1 fruit fly cellular context compared by ENCODE assay signal in genomic region chrX:8627171-8627570, dm6.
TF ChIP-seq lines count a peak whose summit lies in the region.

No protein-coding gene starts in this region.

TF ChIP-seq in whole organism, embryonic, 481 proteins besides CTCF, POLR2A, EP300 and RAD21 (continued from another document and continues in another):
- TF ChIP-seq MESR4 (GFP tag; optimal IDR thresholded peaks at IDR 0.05; lab: Kevin White, UChicago) (no peak), fd64A (GFP tag; optimal IDR thresholded peaks at IDR 0.05; lab: Kevin White, UChicago) (peak; percentile 70), CG30431 (GFP tag; optimal IDR thresholded peaks at IDR 0.05; lab: Kevin White, UChicago) (peak; percentile 58), NfI (GFP tag; optimal IDR thresholded peaks at IDR 0.05; lab: Kevin White, UChicago) (peak; percentile 20), Dfd (GFP tag; optimal IDR thresholded peaks at IDR 0.05; lab: Kevin White, UChicago) (no peak), org-1 (GFP tag; optimal IDR thresholded peaks at IDR 0.05; lab: Kevin White, UChicago) (peak; percentile 72), fru (optimal IDR thresholded peaks at IDR 0.05; lab: Kevin White, UChicago) (no peak), Blimp-1 (GFP tag; optimal IDR thresholded peaks at IDR 0.05; lab: Kevin White, UChicago) (peak; percentile 81), CG2875 (GFP tag; optimal IDR thresholded peaks at IDR 0.05; lab: Kevin White, UChicago) (peak; percentile 62), CG13894 (tag; optimal IDR thresholded peaks at IDR 0.05; lab: Kevin White, UChicago) (no peak), CG4424 (GFP tag; optimal IDR thresholded peaks at IDR 0.05; lab: Kevin White, UChicago) (peak; percentile 65), CG1529 (GFP tag; optimal IDR thresholded peaks at IDR 0.05; lab: Kevin White, UChicago) (peak; percentile 57), Awh (GFP tag; IDR thresholded peaks at IDR 0.05; lab: Robert Waterston, UW) (peak; percentile 62; the same call in 1 of the 2 replicates), run (tag; optimal IDR thresholded peaks at IDR 0.05; lab: Kevin White, UChicago) (no peak), esg (GFP tag; conservative IDR thresholded peaks at IDR 0.05; lab: Robert Waterston, UW) (peak; percentile 57), CG10959 (GFP tag; IDR thresholded peaks at IDR 0.05; lab: Robert Waterston, UW) (peak; percentile 84), Hey (tag; optimal IDR thresholded peaks at IDR 0.05; lab: Kevin White, UChicago) (no peak), CG17361 (GFP tag; IDR thresholded peaks at IDR 0.05; lab: Robert Waterston, UW) (peak; percentile 77), CG12236 (GFP tag; optimal IDR thresholded peaks at IDR 0.05; lab: Kevin White, UChicago) (peak; percentile 18), CG4404 (GFP tag; IDR thresholded peaks at IDR 0.05; lab: Robert Waterston, UW) (peak; percentile 77), CG6683 (GFP tag; optimal IDR thresholded peaks at IDR 0.05; lab: Kevin White, UChicago) (no peak), az2 (GFP tag; optimal IDR thresholded peaks at IDR 0.05; lab: Kevin White, UChicago) (peak; percentile 58), CG11093 (GFP tag; IDR thresholded peaks at IDR 0.05; lab: Robert Waterston, UW) (peak; percentile 35; the same call in 1 of the 3 replicates), ATbp (GFP tag; optimal IDR thresholded peaks at IDR 0.05; lab: Kevin White, UChicago) (peak; percentile 75), Atf-2 (GFP tag; optimal IDR thresholded peaks at IDR 0.05; lab: Kevin White, UChicago) (peak; percentile 25), ato (GFP tag; IDR thresholded peaks at IDR 0.05; lab: Robert Waterston, UW; ENCODE audit: partially characterized antibody) (no peak), Oaz (GFP tag; IDR thresholded peaks at IDR 0.05; lab: Robert Waterston, UW) (no peak), E2f1 (GFP tag; IDR thresholded peaks at IDR 0.05; lab: Robert Waterston, UW) (peak; percentile 70), lilli (GFP tag; optimal IDR thresholded peaks at IDR 0.05; lab: Kevin White, UChicago) (peak; percentile 59), lbe (GFP tag; optimal IDR thresholded peaks at IDR 0.05; lab: Kevin White, UChicago) (no peak), CG10979 (tag; optimal IDR thresholded peaks at IDR 0.05; lab: Kevin White, UChicago) (peak; percentile 88), CG4282 (GFP tag; optimal IDR thresholded peaks at IDR 0.05; lab: Kevin White, UChicago) (no peak), Six4 (GFP tag; optimal IDR thresholded peaks at IDR 0.05; lab: Kevin White, UChicago) (peak; percentile 18), CG1792 (GFP tag; optimal IDR thresholded peaks at IDR 0.05; lab: Kevin White, UChicago) (peak; percentile 42), CkIIα-i1 (GFP tag; IDR thresholded peaks at IDR 0.05; lab: Robert Waterston, UW) (no peak), Sry-δ (GFP tag; optimal IDR thresholded peaks at IDR 0.05; lab: Kevin White, UChicago) (peak; percentile 13), chif (GFP tag; optimal IDR thresholded peaks at IDR 0.05; lab: Kevin White, UChicago) (peak; percentile 49 to 78), dati (GFP tag; IDR thresholded peaks at IDR 0.05; lab: Robert Waterston, UW) (peak; percentile 63), NC2β (GFP tag; optimal IDR thresholded peaks at IDR 0.05; lab: Kevin White, UChicago) (peak; percentile 72), CG7357 (GFP tag; IDR thresholded peaks at IDR 0.05; lab: Robert Waterston, UW) (peak; percentile 47; the same call in 1 of the 3 replicates), CG7786 (GFP tag; optimal IDR thresholded peaks at IDR 0.05; lab: Kevin White, UChicago) (peak; percentile 50), cato (GFP tag; optimal IDR thresholded peaks at IDR 0.05; lab: Kevin White, UChicago; ENCODE audit: borderline replicate concordance) (peak; percentile 16), CG30020 (tag; optimal IDR thresholded peaks at IDR 0.05; lab: Kevin White, UChicago) (peak; percentile 12), Dbx (GFP tag; IDR thresholded peaks at IDR 0.05; lab: Robert Waterston, UW) (0 out of 3 replicates have a peak, but pooled peaks have one; percentile 24), Spps (tag; optimal IDR thresholded peaks at IDR 0.05; lab: Kevin White, UChicago) (peak; percentile 76), D19A (tag; optimal IDR thresholded peaks at IDR 0.05; lab: Kevin White, UChicago) (peak; percentile 75), CG4730 (GFP tag; IDR thresholded peaks at IDR 0.05; lab: Robert Waterston, UW) (peak; percentile 41; the same call in 1 of the 2 replicates), nau (GFP tag; optimal IDR thresholded peaks at IDR 0.05; lab: Kevin White, UChicago) (no peak), gem (tag; optimal IDR thresholded peaks at IDR 0.05; lab: Kevin White, UChicago) (peak; percentile 84), dysf (GFP tag; IDR thresholded peaks at IDR 0.05; lab: Robert Waterston, UW) (peak; percentile 71; the same call in 2 of the 3 replicates), hkb (optimal IDR thresholded peaks at IDR 0.05; lab: Kevin White, UChicago) (no peak), hkb (GFP tag; IDR thresholded peaks at IDR 0.05; lab: Robert Waterston, UW) (peak; percentile 71), trem (tag; optimal IDR thresholded peaks at IDR 0.05; lab: Kevin White, UChicago) (peak; percentile 62), CG17612 (GFP tag; IDR thresholded peaks at IDR 0.05; lab: Robert Waterston, UW) (0 out of 2 replicates have a peak, but pooled peaks have one; percentile 33), exex (tag; optimal IDR thresholded peaks at IDR 0.05; lab: Kevin White, UChicago) (no peak), dpn (GFP tag; optimal IDR thresholded peaks at IDR 0.05; lab: Kevin White, UChicago) (peak; percentile 51 to 60), CG7372 (GFP tag; IDR thresholded peaks at IDR 0.05; lab: Robert Waterston, UW) (peak; percentile 52), Tbp (GFP tag; optimal IDR thresholded peaks at IDR 0.05; lab: Kevin White, UChicago) (no peak), Ada2b (GFP tag; IDR thresholded peaks at IDR 0.05; lab: Robert Waterston, UW) (peak; percentile 43; the same call in 1 of the 2 replicates), pb (GFP tag; optimal IDR thresholded peaks at IDR 0.05; lab: Kevin White, UChicago) (peak; percentile 71), fd102C (GFP tag; optimal IDR thresholded peaks at IDR 0.05; lab: Kevin White, UChicago) (no peak), Side (GFP tag; optimal IDR thresholded peaks at IDR 0.05; lab: Kevin White, UChicago) (peak; percentile 80), CG16813 (GFP tag; IDR thresholded peaks at IDR 0.05; lab: Robert Waterston, UW; ENCODE audit: partially characterized antibody) (no peak), stwl (tag; optimal IDR thresholded peaks at IDR 0.05; lab: Kevin White, UChicago) (peak; percentile 10), CG17359 (tag; optimal IDR thresholded peaks at IDR 0.05; lab: Kevin White, UChicago) (peak; percentile 73), mld (GFP tag; IDR thresholded peaks at IDR 0.05; lab: Robert Waterston, UW; ENCODE audit: partially characterized antibody) (no peak), CG4707 (GFP tag; optimal IDR thresholded peaks at IDR 0.05; lab: Kevin White, UChicago) (peak; percentile 50), CG10462 (GFP tag; optimal IDR thresholded peaks at IDR 0.05; lab: Kevin White, UChicago) (peak; percentile 8), CG9437 (GFP tag; optimal IDR thresholded peaks at IDR 0.05; lab: Kevin White, UChicago) (peak; percentile 6), Ptx1 (GFP tag; IDR thresholded peaks at IDR 0.05; lab: Robert Waterston, UW) (peak; percentile 71), PHDP (tag; optimal IDR thresholded peaks at IDR 0.05; lab: Kevin White, UChicago) (peak; percentile 37), CG17829 (tag; optimal IDR thresholded peaks at IDR 0.05; lab: Kevin White, UChicago) (peak; percentile 83), hth (optimal IDR thresholded peaks at IDR 0.05; lab: Kevin White, UChicago) (no peak), grau (tag; optimal IDR thresholded peaks at IDR 0.05; lab: Kevin White, UChicago) (peak; percentile 66), CG12391 (tag; optimal IDR thresholded peaks at IDR 0.05; lab: Kevin White, UChicago) (peak; percentile 77), CG11398 (GFP tag; optimal IDR thresholded peaks at IDR 0.05; lab: Kevin White, UChicago) (peak; percentile 58), chn (GFP tag; optimal IDR thresholded peaks at IDR 0.05; lab: Kevin White, UChicago) (peak; percentile 60), z (GFP tag; IDR thresholded peaks at IDR 0.05; lab: Robert Waterston, UW) (no peak), gro (GFP tag; optimal IDR thresholded peaks at IDR 0.05; lab: Kevin White, UChicago) (no peak), Doc3 (GFP tag; IDR thresholded peaks at IDR 0.05; lab: Robert Waterston, UW; ENCODE audit: partially characterized antibody) (no peak), CG8944 (GFP tag; optimal IDR thresholded peaks at IDR 0.05; lab: Kevin White, UChicago) (peak; percentile 57), Mes4 (GFP tag; optimal IDR thresholded peaks at IDR 0.05; lab: Kevin White, UChicago) (peak; percentile 73), CG4328 (GFP tag; optimal IDR thresholded peaks at IDR 0.05; lab: Kevin White, UChicago) (no peak), CG3838 (GFP tag; optimal IDR thresholded peaks at IDR 0.05; lab: Kevin White, UChicago) (no peak), CG2889 (GFP tag; IDR thresholded peaks at IDR 0.05; lab: Robert Waterston, UW) (0 out of 3 replicates have a peak, but pooled peaks have one; percentile 47), CG5245 (GFP tag; optimal IDR thresholded peaks at IDR 0.05; lab: Kevin White, UChicago) (peak; percentile 24), peb (GFP tag; IDR thresholded peaks at IDR 0.05; lab: Robert Waterston, UW) (peak; percentile 60), psq (GFP tag; optimal IDR thresholded peaks at IDR 0.05; lab: Kevin White, UChicago) (no peak), row (GFP tag; IDR thresholded peaks at IDR 0.05; lab: Robert Waterston, UW) (peak; percentile 77), CG2712 (tag; optimal IDR thresholded peaks at IDR 0.05; lab: Kevin White, UChicago) (peak; percentile 88), CG1603 (tag; optimal IDR thresholded peaks at IDR 0.05; lab: Kevin White, UChicago) (peak; percentile 94), ash1 (GFP tag; optimal IDR thresholded peaks at IDR 0.05; lab: Kevin White, UChicago) (no peak), CG11696 (GFP tag; IDR thresholded peaks at IDR 0.05; lab: Robert Waterston, UW) (0 out of 2 replicates have a peak, but pooled peaks have one; percentile 20), danr (GFP tag; IDR thresholded peaks at IDR 0.05; lab: Robert Waterston, UW) (peak; percentile 62), Elba2 (GFP tag; optimal IDR thresholded peaks at IDR 0.05; lab: Kevin White, UChicago) (no peak), CG10147 (GFP tag; optimal IDR thresholded peaks at IDR 0.05; lab: Kevin White, UChicago) (no peak), ranshi (GFP tag; IDR thresholded peaks at IDR 0.05; lab: Robert Waterston, UW) (peak; percentile 77; the same call in 1 of the 2 replicates), Deaf1 (tag; optimal IDR thresholded peaks at IDR 0.05; lab: Kevin White, UChicago) (peak; percentile 34), CG32772 (GFP tag; IDR thresholded peaks at IDR 0.05; lab: Robert Waterston, UW) (peak; percentile 74), corto (GFP tag; optimal IDR thresholded peaks at IDR 0.05; lab: Kevin White, UChicago) (no peak), CG18262 (tag; optimal IDR thresholded peaks at IDR 0.05; lab: Kevin White, UChicago) (peak; percentile 84), kah (GFP tag; optimal IDR thresholded peaks at IDR 0.05; lab: Kevin White, UChicago) (no peak), klu (GFP tag; IDR thresholded peaks at IDR 0.05; lab: Robert Waterston, UW) (peak; percentile 46; the same call in 1 of the 2 replicates), slp2 (GFP tag; optimal IDR thresholded peaks at IDR 0.05; lab: Kevin White, UChicago) (peak; percentile 86), Max (GFP tag; optimal IDR thresholded peaks at IDR 0.05; lab: Kevin White, UChicago) (peak; percentile 1), NC2α (GFP tag; optimal IDR thresholded peaks at IDR 0.05; lab: Kevin White, UChicago) (peak; percentile 45), usp (GFP tag; optimal IDR thresholded peaks at IDR 0.05; lab: Kevin White, UChicago) (no peak), CG6765 (GFP tag; optimal IDR thresholded peaks at IDR 0.05; lab: Kevin White, UChicago) (no peak), Gug (GFP tag; IDR thresholded peaks at IDR 0.05; lab: Robert Waterston, UW) (peak; percentile 39; the same call in 2 of the 4 replicates), sug (tag; optimal IDR thresholded peaks at IDR 0.05; lab: Kevin White, UChicago) (no peak), ase (GFP tag; IDR thresholded peaks at IDR 0.05; lab: Robert Waterston, UW) (peak; percentile 77; the same call in 2 of the 3 replicates), CG18764 (GFP tag; optimal IDR thresholded peaks at IDR 0.05; lab: Kevin White, UChicago) (peak; percentile 12), CG13296 (GFP tag; optimal IDR thresholded peaks at IDR 0.05; lab: Kevin White, UChicago) (no peak), vvl (GFP tag; IDR thresholded peaks at IDR 0.05; lab: Robert Waterston, UW) (peak; percentile 89), CG5953 (GFP tag; IDR thresholded peaks at IDR 0.05; lab: Robert Waterston, UW) (peak; percentile 22; the same call in 1 of the 2 replicates), CG14014 (GFP tag; IDR thresholded peaks at IDR 0.05; lab: Robert Waterston, UW) (no peak), lab (GFP tag; optimal IDR thresholded peaks at IDR 0.05; lab: Kevin White, UChicago) (peak; percentile 30), CG8089 (GFP tag; optimal IDR thresholded peaks at IDR 0.05; lab: Kevin White, UChicago) (peak; percentile 42), CG3726 (GFP tag; IDR thresholded peaks at IDR 0.05; lab: Robert Waterston, UW) (peak; percentile 70; the same call in 2 of the 3 replicates), pros (GFP tag; optimal IDR thresholded peaks at IDR 0.05; lab: Kevin White, UChicago) (peak; percentile 17), Sox100B (GFP tag; optimal IDR thresholded peaks at IDR 0.05; lab: Kevin White, UChicago) (peak; percentile 55), gt (GFP tag; IDR thresholded peaks at IDR 0.05; lab: Robert Waterston, UW) (0 out of 2 replicates have a peak, but pooled peaks have one; percentile 22), CG12071 (GFP tag; optimal IDR thresholded peaks at IDR 0.05; lab: Kevin White, UChicago) (peak; percentile 22), zfh2 (GFP tag; optimal IDR thresholded peaks at IDR 0.05; lab: Kevin White, UChicago) (no peak), ewg (GFP tag; optimal IDR thresholded peaks at IDR 0.05; lab: Kevin White, UChicago) (peak; percentile 52), bab2 (GFP tag; optimal IDR thresholded peaks at IDR 0.05; lab: Kevin White, UChicago) (peak; percentile 87), CG6254 (GFP tag; optimal IDR thresholded peaks at IDR 0.05; lab: Kevin White, UChicago) (peak; percentile 77), H15 (GFP tag; IDR thresholded peaks at IDR 0.05; lab: Robert Waterston, UW) (peak; percentile 61; the same call in 2 of the 3 replicates), CG3847 (GFP tag; IDR thresholded peaks at IDR 0.05; lab: Robert Waterston, UW) (no peak; the same call in 1 of the 2 replicates), dmrt99B (tag; optimal IDR thresholded peaks at IDR 0.05; lab: Kevin White, UChicago) (peak; percentile 79)
